Worm (Caenorhabditis elegans) whole organism, L2 larva: ENCODE measurements around the gene Y46G5A.15.

ENCODE experiments used
- aly-2 ChIP-seq: fragments of 150-350 bp; optimal IDR thresholded peaks from 2 replicates; lab custom pipeline; 2014; ENCODE audit warnings: missing biosample characterization, missing genetic modification characterization
- ama-1 ChIP-seq: fragments of 150-350 bp; optimal IDR thresholded peaks from 2 replicates; lab custom pipeline; 2018; ENCODE audit warnings: inconsistent platforms
- egl-27 ChIP-seq: sonication (generic microtip); optimal IDR thresholded peaks from 3 replicates; lab custom pipeline; 2017; ENCODE audit warnings: missing biosample characterization, missing genetic modification reagents, missing genetic modification characterization
- elt-3 ChIP-seq: sonication (generic microtip); optimal IDR thresholded peaks from 2 replicates; lab custom pipeline; 2017; ENCODE audit warnings: missing biosample characterization, missing genetic modification characterization
- lin-13 ChIP-seq: fragments of 150-350 bp; optimal IDR thresholded peaks from 2 replicates; lab custom pipeline; 2014; ENCODE audit warnings: missing biosample characterization, missing genetic modification reagents, missing genetic modification characterization
- lin-39 ChIP-seq: fragments of 150-350 bp; optimal IDR thresholded peaks from 2 replicates; lab custom pipeline; 2014; ENCODE audit warnings: missing biosample characterization, missing genetic modification reagents, missing genetic modification characterization
- mdl-1 ChIP-seq, 2 experiments: fragments of 150-350 bp in 1 of 2; sonication (generic microtip) in 1 of 2; optimal IDR thresholded peaks; 2 replicates each; lab custom pipeline; 2017; ENCODE audit warnings: missing biosample characterization in 2 of 2, missing genetic modification characterization in 2 of 2
- nhr-10 ChIP-seq: sonication (generic microtip); optimal IDR thresholded peaks from 2 replicates; lab custom pipeline; 2017; ENCODE audit warnings: missing biosample characterization, missing genetic modification characterization
- nhr-11 ChIP-seq: fragments of 150-350 bp; optimal IDR thresholded peaks from 2 replicates; lab custom pipeline; 2014; ENCODE audit warnings: missing biosample characterization, missing genetic modification characterization
- nhr-237 ChIP-seq: fragments of 150-350 bp; optimal IDR thresholded peaks from 2 replicates; lab custom pipeline; 2014; ENCODE audit warnings: missing biosample characterization, missing genetic modification characterization
- skn-1 ChIP-seq: sonication (generic microtip); optimal IDR thresholded peaks from 2 replicates; lab custom pipeline; 2017; ENCODE audit warnings: missing biosample characterization, missing genetic modification characterization
- snpc-4 ChIP-seq: fragments of 150-350 bp; optimal IDR thresholded peaks from 2 replicates; lab custom pipeline; 2014; ENCODE audit warnings: missing biosample characterization, missing genetic modification characterization
- unc-39 ChIP-seq: fragments of 150-350 bp; optimal IDR thresholded peaks from 2 replicates; lab custom pipeline; 2014; ENCODE audit warnings: missing biosample characterization, missing genetic modification characterization
- unc-62 ChIP-seq: fragments of 150-350 bp; optimal IDR thresholded peaks from 2 replicates; lab custom pipeline; 2014; ENCODE audit warnings: missing biosample characterization, missing genetic modification reagents, missing genetic modification characterization

- TF ChIP-seq ama-1 (no peak), lin-13 (GFP tag; lab: Kevin White, UChicago) (no peak), aly-2 (tag; lab: Kevin White, UChicago) (no peak), elt-3 (tag; lab: Kevin White, UChicago) (no peak), snpc-4 (tag; lab: Kevin White, UChicago) (no peak), unc-62 (GFP tag; lab: Kevin White, UChicago) (no peak), lin-39 (tag; lab: Kevin White, UChicago) (no peak), skn-1 (no peak), nhr-11 (tag; lab: Kevin White, UChicago) (no peak), mdl-1 (tag; optimal IDR thresholded peaks at IDR 0.05; lab: Kevin White, UChicago) (no peak), nhr-237 (tag; lab: Kevin White, UChicago) (no peak), nhr-10 (tag; lab: Kevin White, UChicago) (no peak), egl-27 (tag; lab: Kevin White, UChicago) (no peak), unc-39 (tag; lab: Kevin White, UChicago) (no peak)
Observed at ce11 chrII:12760497-12760896, 24.7 kb downstream of the Y46G5A.15 start, which contains the start of gene cnp-2.
